Worm (Caenorhabditis elegans): ENCODE results near the gene prx-10.

prx-10 gene

DNA sequence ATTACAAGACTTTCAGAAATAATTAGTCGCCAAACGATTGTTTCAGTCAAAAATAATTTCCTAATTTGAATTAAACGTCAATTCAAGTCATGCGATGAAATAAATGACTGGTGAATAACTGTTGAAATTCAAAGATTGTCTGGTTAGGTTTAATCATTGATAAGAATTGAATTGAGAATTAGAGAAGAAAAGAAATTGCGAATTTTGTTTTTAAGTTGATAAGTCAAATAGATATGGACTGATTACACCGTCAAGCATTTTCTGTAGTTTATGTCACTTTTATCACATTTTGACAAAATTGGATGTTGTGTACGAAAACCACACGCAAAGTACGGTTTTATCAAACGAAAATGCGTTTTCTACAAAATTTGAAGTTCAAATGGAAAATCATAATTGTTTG is 34.9 kb upstream of the prx-10 start:
- TF ChIP-seq med-1 (GFP tag; optimal IDR thresholded peaks at IDR 0.05; ENCODE audit: insufficient read depth) (no peak), ztf-29 (GFP tag; IDR thresholded peaks at IDR 0.05) (no peak), ztf-23 (GFP tag; IDR thresholded peaks at IDR 0.05) (no peak), klf-2 (GFP tag; conservative IDR thresholded peaks at IDR 0.05) (no peak), ref-1 (GFP tag; conservative IDR thresholded peaks at IDR 0.05) (no peak), tab-1 (GFP tag; IDR thresholded peaks at IDR 0.05) (no peak), flt-1 (GFP tag; IDR thresholded peaks at IDR 0.05) (no peak), T22C8.4 (GFP tag; IDR thresholded peaks at IDR 0.05) (no peak)

DNA sequence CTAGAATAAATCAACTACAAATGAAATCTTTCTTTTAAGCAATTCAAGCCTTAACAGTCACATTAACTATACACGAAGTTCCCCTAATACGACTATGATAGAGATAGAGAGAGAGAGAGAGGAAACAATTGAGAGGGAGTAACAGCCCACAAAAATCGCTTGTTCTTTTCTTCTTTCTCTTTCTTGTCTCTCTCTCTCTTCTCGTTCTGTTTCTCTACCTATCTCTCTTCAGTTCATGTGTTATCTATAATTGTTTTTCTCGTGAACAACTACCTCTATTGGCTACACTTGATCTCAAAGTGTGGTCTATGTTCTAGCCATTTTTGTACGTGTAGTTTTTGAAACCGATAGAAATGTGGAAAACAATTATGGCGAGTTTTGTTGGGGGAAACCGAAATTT is 33.6 kb upstream of the prx-10 start:
- TF ChIP-seq ref-1 (GFP tag; conservative IDR thresholded peaks at IDR 0.05) (no peak), flt-1 (GFP tag; IDR thresholded peaks at IDR 0.05) (no peak), ztf-29 (GFP tag; IDR thresholded peaks at IDR 0.05) (no peak), cog-1 (tag; optimal IDR thresholded peaks at IDR 0.05) (no peak), med-1 (GFP tag; optimal IDR thresholded peaks at IDR 0.05; ENCODE audit: insufficient read depth) (no peak), tab-1 (GFP tag; IDR thresholded peaks at IDR 0.05) (no peak), T22C8.4 (GFP tag; IDR thresholded peaks at IDR 0.05) (no peak), klf-2 (GFP tag; conservative IDR thresholded peaks at IDR 0.05) (no peak), ztf-23 (GFP tag; IDR thresholded peaks at IDR 0.05) (no peak)

DNA sequence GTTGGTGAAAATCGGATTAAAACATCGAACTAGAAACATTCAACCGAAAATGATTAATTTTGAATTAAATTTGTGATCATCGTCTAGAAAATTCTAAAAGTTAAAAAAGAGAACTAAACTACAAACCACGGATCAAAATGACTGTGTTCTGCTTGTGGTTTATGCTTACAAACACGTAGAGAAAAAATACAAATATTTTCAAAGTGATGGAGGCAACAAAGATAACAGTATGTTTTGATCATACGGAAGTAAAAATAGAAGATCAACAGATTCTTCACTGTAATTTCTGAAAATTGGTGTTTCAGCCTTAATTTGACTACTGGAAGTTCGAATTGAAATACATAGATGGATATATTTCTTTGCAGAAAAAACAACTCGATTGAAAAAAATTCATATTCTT is 32.9 kb upstream of the prx-10 start:
- TF ChIP-seq flt-1 (GFP tag; IDR thresholded peaks at IDR 0.05) = no peak
- TF ChIP-seq tab-1 (GFP tag; IDR thresholded peaks at IDR 0.05) = no peak
- TF ChIP-seq med-1 (GFP tag; optimal IDR thresholded peaks at IDR 0.05; ENCODE audit: insufficient read depth) = no peak
- TF ChIP-seq ref-1 (GFP tag; conservative IDR thresholded peaks at IDR 0.05) = no peak
- TF ChIP-seq ztf-29 (GFP tag; IDR thresholded peaks at IDR 0.05) = no peak
- TF ChIP-seq ztf-23 (GFP tag; IDR thresholded peaks at IDR 0.05) = no peak
- no peak for TF ChIP-seq cog-1 (tag; optimal IDR thresholded peaks at IDR 0.05)
- TF ChIP-seq T22C8.4 (GFP tag; IDR thresholded peaks at IDR 0.05) = no peak
- no peak for TF ChIP-seq klf-2 (GFP tag; conservative IDR thresholded peaks at IDR 0.05)

DNA sequence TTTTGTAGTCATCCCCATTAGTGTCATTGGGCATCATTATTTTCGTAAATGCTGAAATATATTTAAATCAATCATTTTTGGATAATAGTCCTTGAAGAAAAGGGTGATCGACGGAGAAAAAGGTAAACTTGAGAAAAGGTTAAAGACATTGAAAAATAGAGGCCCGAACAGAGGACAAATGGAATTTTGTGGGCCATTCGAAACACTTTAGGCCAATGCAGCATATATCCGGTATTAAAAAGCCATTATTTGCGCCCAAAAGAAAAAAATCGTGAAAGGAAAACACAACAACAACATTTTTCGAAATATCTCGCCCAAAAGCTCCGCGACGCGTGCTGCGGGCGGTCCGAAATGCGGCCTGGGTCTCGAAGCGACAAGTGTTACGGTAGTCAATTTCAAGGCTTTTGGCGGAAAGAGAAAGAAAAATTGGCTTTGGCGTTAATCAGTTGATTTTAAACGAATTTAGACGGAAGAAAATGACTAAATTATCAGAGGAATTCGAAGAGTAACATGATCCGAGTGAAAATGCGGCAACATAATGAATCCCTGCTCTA is 29.3 kb upstream of the prx-10 start, which contains the start of gene morc-1:
Gene morc-1, minus strand, starts transcription at position 51 of the 554 bp plus-strand sequence.
- TF ChIP-seq T22C8.4 (GFP tag; IDR thresholded peaks at IDR 0.05) (no peak), ref-1 (GFP tag; conservative IDR thresholded peaks at IDR 0.05) (no peak), ztf-23 (GFP tag; IDR thresholded peaks at IDR 0.05) (no peak), med-1 (GFP tag; optimal IDR thresholded peaks at IDR 0.05; ENCODE audit: insufficient read depth) (no peak), ztf-29 (GFP tag; IDR thresholded peaks at IDR 0.05) (no peak), tab-1 (GFP tag; IDR thresholded peaks at IDR 0.05) (no peak), klf-2 (GFP tag; conservative IDR thresholded peaks at IDR 0.05) (no peak), flt-1 (GFP tag; IDR thresholded peaks at IDR 0.05) (no peak), cog-1 (tag; optimal IDR thresholded peaks at IDR 0.05) (no peak)

DNA sequence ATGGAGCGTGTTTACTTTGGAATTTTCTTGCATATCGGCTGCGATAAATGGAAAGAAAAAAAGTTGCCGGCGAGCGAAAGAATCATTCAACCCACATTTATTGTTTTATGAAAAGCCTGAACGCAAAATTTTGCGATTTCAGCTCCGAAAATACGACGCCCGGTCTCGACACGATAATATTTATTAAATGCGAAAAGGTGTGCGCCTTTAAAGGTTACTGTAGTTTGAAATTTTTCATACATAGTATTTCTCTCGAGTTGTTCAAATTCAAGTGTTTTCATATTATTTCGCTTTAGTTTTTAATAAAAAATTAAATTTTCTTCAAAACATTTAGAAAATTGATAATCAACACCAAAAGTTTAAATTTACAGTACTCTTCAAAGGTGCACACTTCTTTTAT is 27.2 kb upstream of the prx-10 start, which contains the start of gene syx-16:
Gene syx-16, minus strand, starts transcription at position 118 of the 400 bp plus-strand sequence.
- TF ChIP-seq ztf-23 (GFP tag; IDR thresholded peaks at IDR 0.05) (no peak), ref-1 (GFP tag; conservative IDR thresholded peaks at IDR 0.05) (no peak), flt-1 (GFP tag; IDR thresholded peaks at IDR 0.05) (no peak), med-1 (GFP tag; optimal IDR thresholded peaks at IDR 0.05; ENCODE audit: insufficient read depth) (no peak), klf-2 (GFP tag; conservative IDR thresholded peaks at IDR 0.05) (no peak), ztf-29 (GFP tag; IDR thresholded peaks at IDR 0.05) (no peak), T22C8.4 (GFP tag; IDR thresholded peaks at IDR 0.05) (no peak), tab-1 (GFP tag; IDR thresholded peaks at IDR 0.05) (no peak), cog-1 (tag; optimal IDR thresholded peaks at IDR 0.05) (no peak)

ce11 chrIII:5210269-5210668 is 25.9 kb upstream of the prx-10 start:
- TF ChIP-seq ztf-29 (GFP tag; IDR thresholded peaks at IDR 0.05) = no peak

DNA sequence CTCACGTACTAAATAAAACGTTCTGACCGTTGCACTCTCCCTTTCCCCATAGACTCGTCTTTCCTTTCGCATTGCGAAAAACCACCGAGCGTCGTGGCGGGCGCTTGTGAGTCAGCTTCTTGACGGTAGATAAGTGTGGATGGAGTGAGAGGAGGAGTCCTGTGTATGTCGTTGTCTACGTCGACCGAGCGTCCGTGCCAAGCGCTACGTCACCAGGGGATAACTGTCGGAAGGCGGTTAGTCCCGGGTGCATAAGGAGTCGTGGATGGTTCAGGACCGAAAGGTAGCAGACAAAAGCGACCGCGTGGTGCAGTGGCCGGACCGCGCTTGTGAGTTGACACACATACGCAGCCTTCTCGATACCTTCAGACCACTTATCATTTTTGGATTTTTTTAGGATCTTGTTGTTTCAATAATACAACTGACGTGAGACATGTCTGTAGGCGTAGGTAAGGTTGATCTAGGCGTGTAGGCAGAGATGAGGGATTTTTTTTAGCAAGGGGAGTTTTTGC is 25.0 kb upstream of the prx-10 start:
- peak; percentile 80; the same call in 1 of the 2 replicates for TF ChIP-seq flt-1 (GFP tag; IDR thresholded peaks at IDR 0.05)
- TF ChIP-seq med-1 (GFP tag; optimal IDR thresholded peaks at IDR 0.05; ENCODE audit: insufficient read depth) = peak; percentile 12
- peak; percentile 75 for TF ChIP-seq klf-2 (GFP tag; conservative IDR thresholded peaks at IDR 0.05)
- TF ChIP-seq ztf-23 (GFP tag; IDR thresholded peaks at IDR 0.05) = peak; percentile 78
- TF ChIP-seq tab-1 (GFP tag; IDR thresholded peaks at IDR 0.05) = peak; percentile 88
- peak; percentile 42; the same call in 1 of the 2 replicates for TF ChIP-seq ztf-29 (GFP tag; IDR thresholded peaks at IDR 0.05)
- TF ChIP-seq ref-1 (GFP tag; conservative IDR thresholded peaks at IDR 0.05) = peak; percentile 65; the same call in 1 of the 2 replicates

DNA sequence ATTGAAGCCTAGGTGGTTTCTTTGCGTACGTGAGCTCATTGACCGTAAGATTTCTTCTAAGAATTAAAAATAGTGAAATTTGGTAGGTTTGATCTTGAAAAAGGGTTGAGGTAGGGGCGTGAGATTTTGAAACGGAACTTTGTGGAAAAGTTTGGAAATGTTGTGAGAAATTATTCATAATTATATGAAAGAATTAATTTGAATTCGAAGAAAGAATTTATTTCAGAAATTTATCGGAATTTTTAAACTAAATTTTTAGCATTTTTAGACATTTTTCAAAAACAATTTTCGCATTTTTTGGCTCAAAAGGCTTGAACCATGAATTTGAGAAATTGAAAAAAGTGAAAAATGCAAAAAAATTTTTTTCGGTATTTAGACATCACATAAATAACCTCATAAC is 22.0 kb upstream of the prx-10 start:
- TF ChIP-seq cog-1 (tag; optimal IDR thresholded peaks at IDR 0.05) (no peak), ztf-23 (GFP tag; IDR thresholded peaks at IDR 0.05) (no peak), ref-1 (GFP tag; conservative IDR thresholded peaks at IDR 0.05) (no peak), klf-2 (GFP tag; conservative IDR thresholded peaks at IDR 0.05) (no peak), flt-1 (GFP tag; IDR thresholded peaks at IDR 0.05) (no peak), ztf-29 (GFP tag; IDR thresholded peaks at IDR 0.05) (no peak), T22C8.4 (GFP tag; IDR thresholded peaks at IDR 0.05) (no peak), med-1 (GFP tag; optimal IDR thresholded peaks at IDR 0.05; ENCODE audit: insufficient read depth) (no peak), tab-1 (GFP tag; IDR thresholded peaks at IDR 0.05) (no peak)

ce11 chrIII:5215375-5215774 is 20.8 kb upstream of the prx-10 start, which contains the start of gene ZC155.4:
TSS of gene ZC155.4 (minus strand) at chrIII:5215475.
- TF ChIP-seq cog-1 (tag; optimal IDR thresholded peaks at IDR 0.05) (no peak), med-1 (GFP tag; optimal IDR thresholded peaks at IDR 0.05; ENCODE audit: insufficient read depth) (no peak), T22C8.4 (GFP tag; IDR thresholded peaks at IDR 0.05) (no peak), ztf-23 (GFP tag; IDR thresholded peaks at IDR 0.05) (no peak), klf-2 (GFP tag; conservative IDR thresholded peaks at IDR 0.05) (no peak), flt-1 (GFP tag; IDR thresholded peaks at IDR 0.05) (no peak), ztf-29 (GFP tag; IDR thresholded peaks at IDR 0.05) (no peak), tab-1 (GFP tag; IDR thresholded peaks at IDR 0.05) (no peak), ref-1 (GFP tag; conservative IDR thresholded peaks at IDR 0.05) (no peak)

- TF ChIP-seq ref-1 (GFP tag; conservative IDR thresholded peaks at IDR 0.05) = no peak
- no peak for TF ChIP-seq ztf-23 (GFP tag; IDR thresholded peaks at IDR 0.05)
- TF ChIP-seq klf-2 (GFP tag; conservative IDR thresholded peaks at IDR 0.05) = no peak
- no peak for TF ChIP-seq flt-1 (GFP tag; IDR thresholded peaks at IDR 0.05)
- TF ChIP-seq ztf-29 (GFP tag; IDR thresholded peaks at IDR 0.05) = no peak
- TF ChIP-seq cog-1 (tag; optimal IDR thresholded peaks at IDR 0.05) = no peak
- no peak for TF ChIP-seq tab-1 (GFP tag; IDR thresholded peaks at IDR 0.05)
- TF ChIP-seq T22C8.4 (GFP tag; IDR thresholded peaks at IDR 0.05) = no peak
Observed at ce11 chrIII:5217511-5217910, 18.7 kb upstream of the prx-10 start, which contains the start of gene cutl-19. TSS of gene cutl-19 (minus strand) at chrIII:5217611.

All from whole organism, midembryonic.